Worm (Caenorhabditis elegans): Measurements from ENCODE around the gene bath-5.
A peak's percentile ranks its signal among the peaks of the same experiment; 100 is the strongest.
"Not testable (repeated sequence)": the region's sequence is repeated elsewhere in the genome, so short reads cannot be mapped to it uniquely, and the experiment has no call there.

Gene bath-5

ce11 chrII:2067451-2068021 lies 35.8 kb upstream of the bath-5 start, which contains the start of gene F07E5.12:
Gene F07E5.12, plus strand, starts transcription at chrII:2067971.
- not testable (repeated sequence) for TF ChIP-seq ceh-2, sox-4, pax-1 (tag; optimal IDR thresholded peaks at IDR 0.05)

ce11 chrII:2064497-2064896 lies 32.7 kb upstream of the bath-5 start, which contains the start of gene fbxb-6:
Gene fbxb-6, plus strand, starts transcription at chrII:2064797.
- TF ChIP-seq mec-3 (tag; optimal IDR thresholded peaks at IDR 0.05; ENCODE audit: borderline replicate concordance) (no peak), pag-3 (tag; optimal IDR thresholded peaks at IDR 0.05; ENCODE audit: borderline replicate concordance) (no peak), ceh-9 (tag; optimal IDR thresholded peaks at IDR 0.05) (no peak), pha-2 (tag; optimal IDR thresholded peaks at IDR 0.05) (no peak), ceh-30 (tag; optimal IDR thresholded peaks at IDR 0.05) (no peak), elt-2 (tag; optimal IDR thresholded peaks at IDR 0.05) (no peak), pat-9 (tag; optimal IDR thresholded peaks at IDR 0.05) (no peak)

- TF ChIP-seq lim-6 (tag; optimal IDR thresholded peaks at IDR 0.05), result no peak
- TF ChIP-seq F13H6.1 (tag; optimal IDR thresholded peaks at IDR 0.05), result no peak
- no peak for TF ChIP-seq pha-4 (tag; optimal IDR thresholded peaks at IDR 0.05)
- no peak for TF ChIP-seq unc-3 (GFP tag; conservative IDR thresholded peaks at IDR 0.05)
- no peak for TF ChIP-seq unc-3 (tag; optimal IDR thresholded peaks at IDR 0.05)
- no peak for TF ChIP-seq hlh-15 (tag; optimal IDR thresholded peaks at IDR 0.05)
- TF ChIP-seq ets-4 (tag; optimal IDR thresholded peaks at IDR 0.05), result no peak
- no peak for TF ChIP-seq ceh-18 (tag; optimal IDR thresholded peaks at IDR 0.05)
- no peak for TF ChIP-seq ceh-48 (tag; optimal IDR thresholded peaks at IDR 0.05)
- no peak for TF ChIP-seq ceh-6 (GFP tag; optimal IDR thresholded peaks at IDR 0.05)
- no peak for TF ChIP-seq C08G9.2 (tag; optimal IDR thresholded peaks at IDR 0.05)
- TF ChIP-seq elt-2 (tag; optimal IDR thresholded peaks at IDR 0.05), result no peak
- TF ChIP-seq sdc-2 (tag; optimal IDR thresholded peaks at IDR 0.05), result no peak
- TF ChIP-seq fax-1 (tag; optimal IDR thresholded peaks at IDR 0.05), result no peak
Measured at ce11 chrII:2063989-2064388, 32.2 kb upstream of the bath-5 start, which contains the start of gene F07E5.13. Gene F07E5.13, minus strand, starts transcription at chrII:2064089.

- peak; percentile 42 for TF ChIP-seq nfya-1 (tag; optimal IDR thresholded peaks at IDR 0.05)
- TF ChIP-seq tbx-2 (tag; optimal IDR thresholded peaks at IDR 0.05), result peak; percentile 1
- TF ChIP-seq unc-42 (tag; optimal IDR thresholded peaks at IDR 0.05), result peak; percentile 20
- TF ChIP-seq gmeb-2 (tag; optimal IDR thresholded peaks at IDR 0.05), result no peak
Measured at ce11 chrII:2058985-2059384, 27.2 kb upstream of the bath-5 start, which contains the start of gene F07E5.5. Gene F07E5.5, minus strand, starts transcription at chrII:2059070.

ce11 chrII:2051372-2051771 lies 19.6 kb upstream of the bath-5 start, which contains the start of gene fbxb-35:
Gene fbxb-35, plus strand, starts transcription at chrII:2051672.
- TF ChIP-seq nfya-1 (tag; optimal IDR thresholded peaks at IDR 0.05), result no peak
- no peak for TF ChIP-seq lin-11 (tag; optimal IDR thresholded peaks at IDR 0.05)
- TF ChIP-seq ceh-6 (GFP tag; optimal IDR thresholded peaks at IDR 0.05), result no peak
- no peak for TF ChIP-seq C38D4.7 (GFP tag; optimal IDR thresholded peaks at IDR 0.05)
- TF ChIP-seq C08G9.2 (tag; optimal IDR thresholded peaks at IDR 0.05), result no peak
- TF ChIP-seq F13H6.1 (tag; optimal IDR thresholded peaks at IDR 0.05), result no peak
- no peak for TF ChIP-seq sdc-2 (tag; optimal IDR thresholded peaks at IDR 0.05)

- TF ChIP-seq elt-4, rnt-1, pha-2 (tag; optimal IDR thresholded peaks at IDR 0.05): not testable (repeated sequence)
Measured at ce11 chrII:2046556-2046955, 14.8 kb upstream of the bath-5 start, which contains the start of gene math-1. Gene math-1, minus strand, starts transcription at chrII:2046656.
